Fruit fly (Drosophila melanogaster): ENCODE results near the gene Mgstl.

The Mgstl gene

dm6 chrX:21044278-21044830, 2.4 kb downstream of the Mgstl start:
- TF ChIP-seq EcR (GFP tag; optimal IDR thresholded peaks at IDR 0.05), result no peak
- no peak for TF ChIP-seq psq (optimal IDR thresholded peaks at IDR 0.05)
- TF ChIP-seq usp (GFP tag; optimal IDR thresholded peaks at IDR 0.05), result no peak
- TF ChIP-seq pan (optimal IDR thresholded peaks at IDR 0.05), result no peak
- no peak for TF ChIP-seq CG8478 (optimal IDR thresholded peaks at IDR 0.05)
- no peak for TF ChIP-seq Dll (optimal IDR thresholded peaks at IDR 0.05)

dm6 chrX:21044831-21045447, 3.0 kb downstream of the Mgstl start, which contains the start of gene Cbs:
Cbs (plus strand) TSS chrX:21045138.
- TF ChIP-seq CG8478 (optimal IDR thresholded peaks at IDR 0.05), result no peak
- no peak for TF ChIP-seq usp (GFP tag; optimal IDR thresholded peaks at IDR 0.05)
- TF ChIP-seq Dll (optimal IDR thresholded peaks at IDR 0.05), result no peak
- TF ChIP-seq pan (optimal IDR thresholded peaks at IDR 0.05), result no peak
- no peak for TF ChIP-seq psq (optimal IDR thresholded peaks at IDR 0.05)

dm6 chrX:21045448-21045941, 3.6 kb downstream of the Mgstl start:
- TF ChIP-seq usp (GFP tag; optimal IDR thresholded peaks at IDR 0.05) (no peak), pan (optimal IDR thresholded peaks at IDR 0.05) (no peak), Dll (optimal IDR thresholded peaks at IDR 0.05) (no peak), EcR (GFP tag; optimal IDR thresholded peaks at IDR 0.05) (no peak), psq (optimal IDR thresholded peaks at IDR 0.05) (no peak), CG8478 (optimal IDR thresholded peaks at IDR 0.05) (no peak)

- no peak for TF ChIP-seq Dll (optimal IDR thresholded peaks at IDR 0.05)
These were observed 4.2 kb downstream of the Mgstl start for dm6 chrX:21046141-21046540.

dm6 chrX:21047717-21048116, 5.8 kb downstream of the Mgstl start:
- no peak for TF ChIP-seq psq (optimal IDR thresholded peaks at IDR 0.05)

- TF ChIP-seq usp (GFP tag; optimal IDR thresholded peaks at IDR 0.05) (no peak), pan (optimal IDR thresholded peaks at IDR 0.05) (no peak), CG8478 (optimal IDR thresholded peaks at IDR 0.05) (no peak), psq (optimal IDR thresholded peaks at IDR 0.05) (no peak), EcR (GFP tag; optimal IDR thresholded peaks at IDR 0.05) (no peak), Dll (optimal IDR thresholded peaks at IDR 0.05) (no peak)
These were observed 11.3 kb downstream of the Mgstl start for dm6 chrX:21053099-21053715.

- TF ChIP-seq Dll (optimal IDR thresholded peaks at IDR 0.05), result no peak
These were observed 12.1 kb downstream of the Mgstl start, which contains the start of the genes Stt3A and bves for dm6 chrX:21053849-21054581. Stt3A (minus strand) TSS chrX:21053937. bves (plus strand) TSS chrX:21053963.

- no peak for TF ChIP-seq EcR (GFP tag; optimal IDR thresholded peaks at IDR 0.05)
- no peak for TF ChIP-seq CG8478 (optimal IDR thresholded peaks at IDR 0.05)
- no peak for TF ChIP-seq Dll (optimal IDR thresholded peaks at IDR 0.05)
- TF ChIP-seq usp (GFP tag; optimal IDR thresholded peaks at IDR 0.05), result no peak
- no peak for TF ChIP-seq pan (optimal IDR thresholded peaks at IDR 0.05)
- TF ChIP-seq psq (optimal IDR thresholded peaks at IDR 0.05), result no peak
These were observed 13.1 kb downstream of the Mgstl start for dm6 chrX:21054963-21055480.

dm6 chrX:21056732-21057131, 14.8 kb downstream of the Mgstl start:
- TF ChIP-seq Dll (optimal IDR thresholded peaks at IDR 0.05) (no peak), CG8478 (optimal IDR thresholded peaks at IDR 0.05) (no peak), pan (optimal IDR thresholded peaks at IDR 0.05) (no peak), usp (GFP tag; optimal IDR thresholded peaks at IDR 0.05) (no peak), EcR (GFP tag; optimal IDR thresholded peaks at IDR 0.05) (no peak), psq (optimal IDR thresholded peaks at IDR 0.05) (no peak)

- TF ChIP-seq psq (optimal IDR thresholded peaks at IDR 0.05), result no peak
- TF ChIP-seq usp (GFP tag; optimal IDR thresholded peaks at IDR 0.05), result no peak
- no peak for TF ChIP-seq CG8478 (optimal IDR thresholded peaks at IDR 0.05)
- TF ChIP-seq EcR (GFP tag; optimal IDR thresholded peaks at IDR 0.05), result no peak
- no peak for TF ChIP-seq Dll (optimal IDR thresholded peaks at IDR 0.05)
- TF ChIP-seq pan (optimal IDR thresholded peaks at IDR 0.05), result no peak
These were observed 16.5 kb downstream of the Mgstl start for dm6 chrX:21058437-21058836.

dm6 chrX:21058991-21059390, 17.1 kb downstream of the Mgstl start:
- TF ChIP-seq usp (GFP tag; optimal IDR thresholded peaks at IDR 0.05), result no peak
- TF ChIP-seq psq (optimal IDR thresholded peaks at IDR 0.05), result no peak
- no peak for TF ChIP-seq Dll (optimal IDR thresholded peaks at IDR 0.05)
- no peak for TF ChIP-seq pan (optimal IDR thresholded peaks at IDR 0.05)
- TF ChIP-seq EcR (GFP tag; optimal IDR thresholded peaks at IDR 0.05), result no peak
- TF ChIP-seq CG8478 (optimal IDR thresholded peaks at IDR 0.05), result no peak

dm6 chrX:21060579-21060978, 18.7 kb downstream of the Mgstl start:
- TF ChIP-seq CG8478 (optimal IDR thresholded peaks at IDR 0.05) (peak; percentile 29), EcR (GFP tag; optimal IDR thresholded peaks at IDR 0.05) (no peak)

All from whole organism.